Worm (Caenorhabditis elegans) whole organism, midembryonic: Measurements from ENCODE around the gene Y43F8C.15.

Experiments used
- flt-1 ChIP-seq: fragments of 200-800 bp; sonication (Bioruptor generic); IDR thresholded peaks from 2 replicates; pipeline ENCODE4 v1.3.6; 2022; ENCODE audit warnings: missing genetic modification characterization, missing compliant biosample characterization
- med-1 ChIP-seq: sonication (generic microtip); optimal IDR thresholded peaks from 2 replicates; lab custom pipeline; 2017; ENCODE audit warnings: missing genetic modification characterization, mild to moderate bottlenecking, missing compliant biosample characterization, antibody characterized with exemption, missing genetic modification reagents; ENCODE audit not compliant: insufficient read depth
- ref-1 ChIP-seq: fragments of 200-800 bp; sonication (Bioruptor generic); conservative IDR thresholded peaks from 2 replicates; pipeline ENCODE4 v1.3.6; 2022; ENCODE audit warnings: missing genetic modification reagents, missing genetic modification characterization, missing compliant biosample characterization
- tab-1 ChIP-seq: fragments of 200-800 bp; sonication (Bioruptor generic); IDR thresholded peaks from 2 replicates; pipeline ENCODE4 v1.3.6; 2022; ENCODE audit warnings: missing genetic modification characterization, missing compliant biosample characterization
- ztf-29 ChIP-seq: fragments of 200-800 bp; sonication (Bioruptor generic); IDR thresholded peaks from 2 replicates; pipeline ENCODE4 v1.3.6; 2022; ENCODE audit warnings: missing genetic modification reagents, missing genetic modification characterization, missing compliant biosample characterization

DNA sequence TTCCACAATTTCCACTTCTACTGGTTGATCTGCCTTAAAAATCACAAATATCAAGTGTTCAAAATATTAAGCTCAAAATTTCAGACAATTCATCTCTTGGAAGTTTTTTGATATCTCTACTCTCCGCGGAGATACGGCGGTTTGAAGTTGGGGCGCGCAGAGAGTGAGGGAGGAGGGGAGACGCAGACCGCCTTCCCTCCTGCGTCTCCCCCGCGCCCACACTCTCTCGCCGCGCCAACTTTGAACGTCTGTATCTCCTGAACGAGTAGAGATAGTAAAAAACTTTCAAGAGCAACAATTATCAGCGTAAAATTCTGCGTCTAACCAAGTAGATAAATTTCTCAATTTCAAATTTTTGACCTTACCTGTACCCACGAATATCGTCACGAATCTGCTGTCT lies 17.6 kb upstream of the Y43F8C.15 start:
- TF ChIP-seq flt-1 (GFP tag; lab: Robert Waterston, UW) (no peak), ref-1 (no peak), med-1 (no peak), tab-1 (GFP tag; lab: Robert Waterston, UW) (no peak), ztf-29 (GFP tag; lab: Robert Waterston, UW) (no peak)
